Worm (Caenorhabditis elegans): ENCODE measurements around the gene C56G2.5.
A peak's percentile ranks its signal among the peaks of the same experiment; 100 is the strongest.

C56G2.5 gene

ce11 chrIII:6344737-6345136 is 20.7 kb upstream of the C56G2.5 start:
- TF ChIP-seq nhr-6 (tag; optimal IDR thresholded peaks at IDR 0.05): peak; percentile 91
- TF ChIP-seq ceh-16 (tag; optimal IDR thresholded peaks at IDR 0.05): no peak
- peak; percentile 3 for TF ChIP-seq lin-11 (tag; optimal IDR thresholded peaks at IDR 0.05)
- peak; percentile 45 for TF ChIP-seq snpc-4 (tag; optimal IDR thresholded peaks at IDR 0.05)
- TF ChIP-seq gmeb-1 (tag; optimal IDR thresholded peaks at IDR 0.05): peak; percentile 75
- TF ChIP-seq alr-1 (tag; optimal IDR thresholded peaks at IDR 0.05): no peak
- no peak for TF ChIP-seq unc-62 (GFP tag; optimal IDR thresholded peaks at IDR 0.05)
- TF ChIP-seq fos-1 (tag; optimal IDR thresholded peaks at IDR 0.05): peak; percentile 81
- no peak for TF ChIP-seq elt-3 (tag; optimal IDR thresholded peaks at IDR 0.05)
- no peak for TF ChIP-seq nhr-23 (tag; optimal IDR thresholded peaks at IDR 0.05)
- TF ChIP-seq lsy-2 (tag; optimal IDR thresholded peaks at IDR 0.05): peak; percentile 96 to 98
- TF ChIP-seq mdl-1 (tag; optimal IDR thresholded peaks at IDR 0.05): peak in 1 of 2 experiments; percentile 2
- peak; percentile 45 for TF ChIP-seq zag-1 (tag; optimal IDR thresholded peaks at IDR 0.05)
- TF ChIP-seq sma-9 (GFP tag; optimal IDR thresholded peaks at IDR 0.05): peak; percentile 72
- no peak for TF ChIP-seq sma-9 (tag; optimal IDR thresholded peaks at IDR 0.05)
- peak; percentile 83 for TF ChIP-seq nhr-25 (tag; optimal IDR thresholded peaks at IDR 0.05)
- peak; percentile 53 for TF ChIP-seq mab-5 (tag; optimal IDR thresholded peaks at IDR 0.05)
- TF ChIP-seq nhr-21 (tag; optimal IDR thresholded peaks at IDR 0.05): peak; percentile 66
- TF ChIP-seq mbf-1 (tag; optimal IDR thresholded peaks at IDR 0.05): no peak
- TF ChIP-seq unc-55 (GFP tag; optimal IDR thresholded peaks at IDR 0.05): peak; percentile 95
- TF ChIP-seq ztf-11 (tag; optimal IDR thresholded peaks at IDR 0.05): no peak
- TF ChIP-seq ama-1 (optimal IDR thresholded peaks at IDR 0.05): peak; percentile 53
- no peak for TF ChIP-seq lin-39 (tag; optimal IDR thresholded peaks at IDR 0.05)
- peak; percentile 22 for TF ChIP-seq R02D3.7 (tag; optimal IDR thresholded peaks at IDR 0.05)
- peak; percentile 74 for TF ChIP-seq sma-3 (GFP tag; optimal IDR thresholded peaks at IDR 0.05)
- TF ChIP-seq nhr-10 (tag; optimal IDR thresholded peaks at IDR 0.05): peak; percentile 53
- peak; percentile 90 for TF ChIP-seq crh-2 (tag; optimal IDR thresholded peaks at IDR 0.05)
- no peak for TF ChIP-seq aly-2 (tag; optimal IDR thresholded peaks at IDR 0.05)
- TF ChIP-seq nhr-12 (tag; optimal IDR thresholded peaks at IDR 0.05): no peak
- peak; percentile 29 for TF ChIP-seq Y55F3AM.14 (GFP tag; optimal IDR thresholded peaks at IDR 0.05)
- no peak for TF ChIP-seq ceh-82 (tag; optimal IDR thresholded peaks at IDR 0.05)
- TF ChIP-seq nhr-129 (tag; optimal IDR thresholded peaks at IDR 0.05): peak; percentile 93
- TF ChIP-seq ZK546.5 (tag; optimal IDR thresholded peaks at IDR 0.05): no peak
- no peak for TF ChIP-seq nhr-11 (tag; optimal IDR thresholded peaks at IDR 0.05)
- peak; percentile 65 for TF ChIP-seq egl-27 (tag; optimal IDR thresholded peaks at IDR 0.05)
- peak; percentile 73 for TF ChIP-seq ztf-4 (tag; optimal IDR thresholded peaks at IDR 0.05)
- TF ChIP-seq lin-13 (GFP tag; optimal IDR thresholded peaks at IDR 0.05): peak; percentile 84
- peak; percentile 85 for TF ChIP-seq sem-4 (tag; optimal IDR thresholded peaks at IDR 0.05)
- peak; percentile 87 for TF ChIP-seq F13H6.1 (tag; optimal IDR thresholded peaks at IDR 0.05)
- TF ChIP-seq blmp-1 (tag; optimal IDR thresholded peaks at IDR 0.05; ENCODE audit: insufficient read depth): peak; percentile 34
- TF ChIP-seq C34F6.9 (tag; optimal IDR thresholded peaks at IDR 0.05): peak; percentile 94

ce11 chrIII:6343229-6343628 is 19.2 kb upstream of the C56G2.5 start, which contains the start of gene C56G2.9:
Gene C56G2.9, minus strand, starts transcription at chrIII:6343329.
- TF ChIP-seq blmp-1 (tag; optimal IDR thresholded peaks at IDR 0.05; ENCODE audit: insufficient read depth) (no peak), ztf-4 (tag; optimal IDR thresholded peaks at IDR 0.05) (no peak), fos-1 (tag; optimal IDR thresholded peaks at IDR 0.05) (no peak), ztf-11 (tag; optimal IDR thresholded peaks at IDR 0.05) (no peak), elt-3 (tag; optimal IDR thresholded peaks at IDR 0.05) (no peak), R02D3.7 (tag; optimal IDR thresholded peaks at IDR 0.05) (no peak), C34F6.9 (tag; optimal IDR thresholded peaks at IDR 0.05) (no peak), nhr-6 (tag; optimal IDR thresholded peaks at IDR 0.05) (no peak)

- TF ChIP-seq C34F6.9 (tag; optimal IDR thresholded peaks at IDR 0.05): peak; percentile 81
- no peak for TF ChIP-seq sma-9 (GFP tag; optimal IDR thresholded peaks at IDR 0.05)
- TF ChIP-seq sma-9 (tag; optimal IDR thresholded peaks at IDR 0.05): no peak
- peak; percentile 79 for TF ChIP-seq nhr-129 (tag; optimal IDR thresholded peaks at IDR 0.05)
- peak; percentile 38 for TF ChIP-seq nhr-25 (tag; optimal IDR thresholded peaks at IDR 0.05)
- peak; percentile 86 to 98 for TF ChIP-seq lsy-2 (tag; optimal IDR thresholded peaks at IDR 0.05)
- peak; percentile 55 for TF ChIP-seq lin-13 (GFP tag; optimal IDR thresholded peaks at IDR 0.05)
- peak; percentile 48 for TF ChIP-seq gmeb-1 (tag; optimal IDR thresholded peaks at IDR 0.05)
- TF ChIP-seq elt-3 (tag; optimal IDR thresholded peaks at IDR 0.05): no peak
- no peak for TF ChIP-seq unc-39 (tag; optimal IDR thresholded peaks at IDR 0.05)
- TF ChIP-seq nhr-12 (tag; optimal IDR thresholded peaks at IDR 0.05): no peak
- peak; percentile 83 for TF ChIP-seq unc-55 (GFP tag; optimal IDR thresholded peaks at IDR 0.05)
- peak; percentile 58 for TF ChIP-seq crh-2 (tag; optimal IDR thresholded peaks at IDR 0.05)
- no peak for TF ChIP-seq snpc-4 (tag; optimal IDR thresholded peaks at IDR 0.05)
- no peak for TF ChIP-seq unc-62 (GFP tag; optimal IDR thresholded peaks at IDR 0.05)
- TF ChIP-seq mdl-1 (tag; optimal IDR thresholded peaks at IDR 0.05): peak in 1 of 2 experiments; percentile 8
- no peak for TF ChIP-seq alr-1 (tag; optimal IDR thresholded peaks at IDR 0.05)
- TF ChIP-seq fos-1 (tag; optimal IDR thresholded peaks at IDR 0.05): peak; percentile 36
- peak; percentile 76 for TF ChIP-seq skn-1 (tag; optimal IDR thresholded peaks at IDR 0.05)
These were observed 17.9 kb upstream of the C56G2.5 start, which contains the start of gene rpn-13 for ce11 chrIII:6341878-6342453. Gene rpn-13, minus strand, starts transcription at chrIII:6341928.

All from whole organism, L2 larva.